Worm (Caenorhabditis elegans): ENCODE results near the gene C16A11.4.

C16A11.4 gene

DNA sequence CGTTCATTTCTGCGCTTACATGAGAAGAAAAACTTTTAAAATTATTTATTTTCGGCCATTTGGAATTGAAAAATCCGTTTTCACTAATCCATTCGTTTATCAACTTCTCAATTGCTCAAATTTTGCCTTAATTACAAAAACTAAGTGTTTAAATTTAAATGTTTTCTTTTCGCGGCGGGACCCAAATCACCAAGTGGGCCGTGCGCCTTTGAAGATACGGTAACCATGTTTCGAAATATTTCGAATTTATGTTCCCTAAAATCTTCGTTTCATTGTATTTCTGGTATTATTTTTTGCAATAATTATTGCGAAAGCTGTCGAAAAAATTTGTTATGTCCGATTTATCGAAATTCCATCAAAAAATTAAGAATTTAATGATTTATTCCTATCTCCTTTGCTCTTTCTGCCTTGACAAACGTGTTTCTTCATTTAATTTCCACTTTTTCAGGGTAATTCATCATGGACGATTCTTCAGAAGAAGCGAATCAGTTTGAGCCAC, at the start of gene C16A11.4:
Gene C16A11.4 (plus strand): TSS at position 449 of the 499 bp plus-strand sequence.
- TF ChIP-seq unc-62 (GFP tag; optimal IDR thresholded peaks at IDR 0.05) (no peak), Y55F3AM.14 (GFP tag; optimal IDR thresholded peaks at IDR 0.05) (no peak), fos-1 (tag; optimal IDR thresholded peaks at IDR 0.05) (no peak), nhr-77 (tag; optimal IDR thresholded peaks at IDR 0.05) (no peak), lin-13 (GFP tag; optimal IDR thresholded peaks at IDR 0.05) (no peak), gmeb-1 (tag; optimal IDR thresholded peaks at IDR 0.05) (no peak), ztf-11 (tag; optimal IDR thresholded peaks at IDR 0.05) (no peak), nhr-10 (tag; optimal IDR thresholded peaks at IDR 0.05) (no peak), peb-1 (tag; optimal IDR thresholded peaks at IDR 0.05) (no peak), elt-1 (tag; optimal IDR thresholded peaks at IDR 0.05) (no peak), elt-3 (tag; optimal IDR thresholded peaks at IDR 0.05) (no peak), C34F6.9 (tag; optimal IDR thresholded peaks at IDR 0.05) (no peak)

DNA sequence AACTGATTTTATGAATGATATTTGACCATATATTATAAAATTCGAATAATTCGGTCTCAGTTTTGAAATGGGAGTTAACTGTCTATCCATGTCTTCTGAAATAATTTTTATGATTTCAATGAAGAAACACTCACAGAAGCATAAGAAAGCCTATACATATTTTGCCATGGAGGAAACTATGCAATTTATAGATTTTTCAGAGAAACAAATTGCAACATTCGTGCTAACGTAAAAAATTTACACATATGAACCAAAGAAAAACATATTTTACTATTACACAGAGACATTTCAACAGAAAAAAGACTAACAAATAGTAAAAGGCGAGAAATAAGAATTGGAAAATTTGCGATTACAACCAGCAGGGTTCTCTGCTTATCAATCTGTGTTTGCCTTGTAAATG, 48.0 kb upstream of the C16A11.4 start, which contains the start of gene R03H10.7:
Gene R03H10.7 (minus strand): TSS at position 101 of the 400 bp plus-strand sequence.
- no peak for TF ChIP-seq C34F6.9 (tag; optimal IDR thresholded peaks at IDR 0.05)
- TF ChIP-seq R02D3.7 (tag; optimal IDR thresholded peaks at IDR 0.05) = no peak
- no peak for TF ChIP-seq unc-62 (GFP tag; optimal IDR thresholded peaks at IDR 0.05)
- TF ChIP-seq nhr-6 (tag; optimal IDR thresholded peaks at IDR 0.05) = no peak
- no peak for TF ChIP-seq nhr-21 (tag; optimal IDR thresholded peaks at IDR 0.05)
- TF ChIP-seq nhr-25 (tag; optimal IDR thresholded peaks at IDR 0.05) = no peak
- no peak for TF ChIP-seq gmeb-1 (tag; optimal IDR thresholded peaks at IDR 0.05)
- no peak for TF ChIP-seq ztf-11 (tag; optimal IDR thresholded peaks at IDR 0.05)
- TF ChIP-seq elt-3 (tag; optimal IDR thresholded peaks at IDR 0.05) = no peak
- no peak for TF ChIP-seq alr-1 (tag; optimal IDR thresholded peaks at IDR 0.05)

ce11 chrII:4179897-4180296, 46.9 kb upstream of the C16A11.4 start, which contains the start of gene R03H10.1:
TSS of gene R03H10.1 (plus strand) at chrII:4180248.
- TF ChIP-seq sma-3 (GFP tag; optimal IDR thresholded peaks at IDR 0.05) = no peak
- no peak for TF ChIP-seq peb-1 (tag; optimal IDR thresholded peaks at IDR 0.05)
- no peak for TF ChIP-seq Y55F3AM.14 (GFP tag; optimal IDR thresholded peaks at IDR 0.05)
- TF ChIP-seq C34F6.9 (tag; optimal IDR thresholded peaks at IDR 0.05) = no peak
- no peak for TF ChIP-seq nhr-25 (tag; optimal IDR thresholded peaks at IDR 0.05)
- no peak for TF ChIP-seq ztf-4 (tag; optimal IDR thresholded peaks at IDR 0.05)
- TF ChIP-seq nhr-11 (tag; optimal IDR thresholded peaks at IDR 0.05) = no peak
- no peak for TF ChIP-seq snpc-4 (tag; optimal IDR thresholded peaks at IDR 0.05)
- no peak for TF ChIP-seq crh-2 (tag; optimal IDR thresholded peaks at IDR 0.05)
- no peak for TF ChIP-seq nhr-6 (tag; optimal IDR thresholded peaks at IDR 0.05)
- TF ChIP-seq ztf-11 (tag; optimal IDR thresholded peaks at IDR 0.05) = no peak
- TF ChIP-seq ZK546.5 (tag; optimal IDR thresholded peaks at IDR 0.05) = no peak
- TF ChIP-seq sma-9 (GFP tag; optimal IDR thresholded peaks at IDR 0.05) = no peak
- TF ChIP-seq sma-9 (tag; optimal IDR thresholded peaks at IDR 0.05) = no peak
- TF ChIP-seq fos-1 (tag; optimal IDR thresholded peaks at IDR 0.05) = no peak
- no peak for TF ChIP-seq lin-11 (tag; optimal IDR thresholded peaks at IDR 0.05)

ce11 chrII:4182364-4182763, 44.5 kb upstream of the C16A11.4 start, which contains the start of gene R03H10.11:
TSS of gene R03H10.11 (plus strand) at chrII:4182664.
- TF ChIP-seq fos-1 (tag; optimal IDR thresholded peaks at IDR 0.05) = no peak
- TF ChIP-seq elt-3 (tag; optimal IDR thresholded peaks at IDR 0.05) = no peak
- TF ChIP-seq alr-1 (tag; optimal IDR thresholded peaks at IDR 0.05) = no peak
- no peak for TF ChIP-seq mdl-1 (tag; optimal IDR thresholded peaks at IDR 0.05)
- TF ChIP-seq nhr-11 (tag; optimal IDR thresholded peaks at IDR 0.05) = no peak
- TF ChIP-seq mbf-1 (tag; optimal IDR thresholded peaks at IDR 0.05) = no peak
- TF ChIP-seq ama-1 (optimal IDR thresholded peaks at IDR 0.05) = no peak
- TF ChIP-seq gmeb-1 (tag; optimal IDR thresholded peaks at IDR 0.05) = no peak
- no peak for TF ChIP-seq sma-3 (GFP tag; optimal IDR thresholded peaks at IDR 0.05)
- TF ChIP-seq egl-27 (tag; optimal IDR thresholded peaks at IDR 0.05) = no peak
- TF ChIP-seq zag-1 (tag; optimal IDR thresholded peaks at IDR 0.05) = no peak
- TF ChIP-seq Y55F3AM.14 (GFP tag; optimal IDR thresholded peaks at IDR 0.05) = no peak

DNA sequence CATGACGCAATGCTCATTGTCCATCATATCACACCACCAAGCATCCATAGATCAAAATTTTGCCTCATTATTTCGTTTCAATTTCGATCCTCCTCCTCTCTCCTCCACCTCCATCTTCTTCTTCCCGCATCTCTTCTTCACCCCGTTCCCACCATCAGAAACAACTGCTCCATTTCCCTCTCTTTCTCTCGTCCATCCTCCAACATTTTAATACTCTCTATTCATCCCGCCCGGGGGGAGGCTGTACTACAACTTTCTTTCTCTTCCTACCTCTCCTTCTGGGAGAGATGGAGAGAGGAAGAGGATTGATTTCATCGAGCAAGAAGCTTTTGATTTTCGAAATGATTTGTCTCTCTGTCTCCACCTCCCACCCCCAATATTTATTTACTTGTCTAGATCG, 42.9 kb upstream of the C16A11.4 start:
- no peak for TF ChIP-seq nhr-10 (tag; optimal IDR thresholded peaks at IDR 0.05)
- TF ChIP-seq C34F6.9 (tag; optimal IDR thresholded peaks at IDR 0.05) = peak; percentile 37
- peak; percentile 65 for TF ChIP-seq nhr-129 (tag; optimal IDR thresholded peaks at IDR 0.05)
- TF ChIP-seq F13H6.1 (tag; optimal IDR thresholded peaks at IDR 0.05) = peak; percentile 56

DNA sequence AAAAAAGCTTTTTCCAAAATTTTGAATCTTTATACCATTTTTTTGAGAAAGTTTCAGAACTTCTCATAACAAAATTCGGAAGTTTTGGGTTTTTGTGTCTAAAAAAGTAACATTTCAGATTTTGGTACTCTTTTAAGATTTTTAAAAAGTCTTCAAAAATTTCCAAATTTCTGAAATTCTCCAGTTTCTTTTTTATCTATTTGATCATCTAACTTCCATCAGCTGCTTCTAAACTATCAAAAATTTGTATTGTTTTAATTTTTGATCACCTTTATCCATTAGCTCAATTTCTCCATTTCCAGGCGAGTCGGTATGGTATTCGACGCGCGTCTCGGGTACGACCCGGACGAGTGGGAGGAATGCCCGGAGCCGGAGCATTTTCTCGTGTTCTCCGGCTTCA, 40.5 kb upstream of the C16A11.4 start, which contains the start of gene cpna-1:
Gene cpna-1 (plus strand): TSS at position 301 of the 400 bp plus-strand sequence.
- TF ChIP-seq unc-55 (GFP tag; optimal IDR thresholded peaks at IDR 0.05) = no peak
- no peak for TF ChIP-seq nhr-237 (tag; optimal IDR thresholded peaks at IDR 0.05)
- no peak for TF ChIP-seq nhr-11 (tag; optimal IDR thresholded peaks at IDR 0.05)
